Fruit fly (Drosophila melanogaster) whole organism, prepupa: ENCODE results near the gene CG5151.

Experiments used
- Smox ChIP-seq: fragments of 200-800 bp; sonication (Bioruptor generic); optimal IDR thresholded peaks from 3 replicates; lab custom pipeline; 2016; ENCODE audit warnings: missing biosample characterization, missing genetic modification characterization
- topi ChIP-seq: fragments of 200-800 bp; sonication (Bioruptor generic); optimal IDR thresholded peaks from 3 replicates; lab custom pipeline; 2016; ENCODE audit warnings: missing biosample characterization, missing genetic modification characterization

- TF ChIP-seq Smox (GFP tag; lab: Kevin White, UChicago) (no peak), topi (GFP tag; lab: Kevin White, UChicago) (no peak)
Observed at dm6 chr3L:16112069-16112820, 52.3 kb downstream of the CG5151 start, which contains the start of gene Zn72D.
